Worm (Caenorhabditis elegans) whole organism, L4 larva: Measurements from ENCODE around the gene C05G5.7.

ENCODE experiments used
- F26F4.8 ChIP-seq: fragments of 200-800 bp; sonication (Bioruptor generic); conservative IDR thresholded peaks from 2 replicates; pipeline ENCODE4 v1.3.6; 2022; ENCODE audit warnings: missing genetic modification characterization, missing compliant biosample characterization
- F37D6.2 ChIP-seq: sonication (generic microtip); optimal IDR thresholded peaks from 2 replicates; lab custom pipeline; 2016; ENCODE audit warnings: mild to moderate bottlenecking, missing genetic modification characterization, missing compliant biosample characterization
- T26A8.4 ChIP-seq: fragments of 200-800 bp; sonication (Bioruptor generic); IDR thresholded peaks from 2 replicates; pipeline ENCODE4 v1.3.6; 2022; ENCODE audit warnings: missing genetic modification characterization, missing compliant biosample characterization
- Y48G9A.11 ChIP-seq: fragments of 200-800 bp; sonication (Bioruptor generic); IDR thresholded peaks from 2 replicates; pipeline ENCODE4 v1.3.6; 2022; ENCODE audit warnings: missing genetic modification reagents, missing genetic modification characterization, missing compliant biosample characterization
- ZK337.2 ChIP-seq: fragments of 200-800 bp; sonication (Bioruptor generic); IDR thresholded peaks from 2 replicates; pipeline ENCODE4 v1.3.6; 2022; ENCODE audit warnings: missing genetic modification reagents, missing genetic modification characterization, missing compliant biosample characterization
- aly-2 ChIP-seq: sonication (generic microtip); optimal IDR thresholded peaks from 2 replicates; lab custom pipeline; 2018; ENCODE audit warnings: missing biosample characterization, missing genetic modification characterization
- ama-1 ChIP-seq: fragments of 150-350 bp; optimal IDR thresholded peaks from 2 replicates; lab custom pipeline; 2014; ENCODE audit warnings: inconsistent platforms, mixed read lengths
- ceh-20 ChIP-seq: fragments of 200-800 bp; sonication (Bioruptor generic); IDR thresholded peaks from 2 replicates; pipeline ENCODE4 v1.3.6; 2022; ENCODE audit warnings: missing genetic modification reagents, missing genetic modification characterization, missing compliant biosample characterization
- ceh-82 ChIP-seq: sonication (generic microtip); optimal IDR thresholded peaks from 2 replicates; lab custom pipeline; 2017; ENCODE audit warnings: missing biosample characterization, missing genetic modification characterization
- ctbp-1 ChIP-seq: fragments of 200-800 bp; sonication (Bioruptor generic); IDR thresholded peaks from 2 replicates; pipeline ENCODE4 v1.3.6; 2022; ENCODE audit warnings: missing genetic modification reagents, missing genetic modification characterization, missing compliant biosample characterization
- daf-12 ChIP-seq: fragments of 150-350 bp; optimal IDR thresholded peaks from 2 replicates; lab custom pipeline; 2014; ENCODE audit warnings: missing biosample characterization, missing genetic modification reagents, missing genetic modification characterization
- egl-43 ChIP-seq: fragments of 200-800 bp; sonication (Bioruptor generic); IDR thresholded peaks from 2 replicates; pipeline ENCODE4 v1.3.6; 2022; ENCODE audit warnings: missing genetic modification reagents, missing genetic modification characterization, missing compliant biosample characterization
- fkh-10 ChIP-seq: fragments of 150-350 bp; optimal IDR thresholded peaks from 2 replicates; lab custom pipeline; 2014; ENCODE audit warnings: missing biosample characterization, missing genetic modification reagents, missing genetic modification characterization
- gei-8 ChIP-seq: fragments of 200-800 bp; sonication (Bioruptor generic); optimal IDR thresholded peaks from 2 replicates; lab custom pipeline; 2018; ENCODE audit warnings: mild to moderate bottlenecking, missing genetic modification characterization, missing compliant biosample characterization
- jun-1 ChIP-seq: fragments of 150-350 bp; optimal IDR thresholded peaks from 2 replicates; lab custom pipeline; 2014; ENCODE audit warnings: missing biosample characterization, missing genetic modification reagents, missing genetic modification characterization
- lin-13 ChIP-seq: fragments of 150-350 bp; optimal IDR thresholded peaks from 2 replicates; lab custom pipeline; 2014; ENCODE audit warnings: missing biosample characterization, missing genetic modification reagents, missing genetic modification characterization
- lin-39 ChIP-seq: fragments of 150-350 bp; optimal IDR thresholded peaks from 2 replicates; lab custom pipeline; 2014; ENCODE audit warnings: missing biosample characterization, missing genetic modification reagents, missing genetic modification characterization
- mdl-1 ChIP-seq, 2 experiments: fragments of 150-350 bp in 1 of 2; sonication (generic microtip) in 1 of 2; optimal IDR thresholded peaks; 2 replicates each; lab custom pipeline; 2014 to 2017; ENCODE audit warnings: missing biosample characterization in 2 of 2, missing genetic modification characterization in 2 of 2
- mep-1 ChIP-seq: fragments of 150-350 bp; sonication (generic microtip); optimal IDR thresholded peaks from 3 replicates; lab custom pipeline; 2014; ENCODE audit warnings: missing biosample characterization, missing genetic modification characterization
- nhr-10 ChIP-seq: fragments of 150-350 bp; optimal IDR thresholded peaks from 2 replicates; lab custom pipeline; 2014; ENCODE audit warnings: missing biosample characterization, missing genetic modification characterization
- nhr-102 ChIP-seq: sonication (generic microtip); optimal IDR thresholded peaks from 2 replicates; lab custom pipeline; 2016; ENCODE audit warnings: mild to moderate bottlenecking, missing genetic modification characterization, moderate library complexity, missing compliant biosample characterization
- nhr-48 ChIP-seq: sonication (generic microtip); optimal IDR thresholded peaks from 2 replicates; lab custom pipeline; 2016; ENCODE audit warnings: mild to moderate bottlenecking, missing genetic modification characterization, missing compliant biosample characterization
- php-3 ChIP-seq: fragments of 200-800 bp; sonication (Bioruptor generic); IDR thresholded peaks from 2 replicates; pipeline ENCODE4 v1.3.6; 2022; ENCODE audit warnings: missing genetic modification reagents, missing genetic modification characterization, missing compliant biosample characterization
- rbr-2 ChIP-seq: sonication (generic microtip); optimal IDR thresholded peaks from 2 replicates; lab custom pipeline; 2016; ENCODE audit warnings: missing genotype, missing genetic modification characterization, missing compliant biosample characterization
- saeg-2 ChIP-seq: fragments of 200-800 bp; sonication (Bioruptor generic); IDR thresholded peaks from 2 replicates; pipeline ENCODE4 v1.3.6; 2022; ENCODE audit warnings: missing genetic modification reagents, missing genetic modification characterization, missing compliant biosample characterization
- sdz-12 ChIP-seq: fragments of 200-800 bp; sonication (Bioruptor generic); optimal IDR thresholded peaks from 2 replicates; lab custom pipeline; 2018; ENCODE audit warnings: mild to moderate bottlenecking, missing genetic modification characterization, missing compliant biosample characterization
- set-16 ChIP-seq: fragments of 200-800 bp; sonication (Bioruptor generic); IDR thresholded peaks from 2 replicates; pipeline ENCODE4 v1.3.6; 2022; ENCODE audit warnings: missing genetic modification reagents, missing genetic modification characterization, missing compliant biosample characterization
- skn-1 ChIP-seq: fragments of 150-350 bp; optimal IDR thresholded peaks from 2 replicates; lab custom pipeline; 2014; ENCODE audit warnings: missing biosample characterization, missing genetic modification characterization
- snpc-1.2 ChIP-seq: fragments of 200-800 bp; sonication (Bioruptor generic); IDR thresholded peaks from 2 replicates; pipeline ENCODE4 v1.3.6; 2022; ENCODE audit warnings: missing genetic modification reagents, missing genetic modification characterization, missing compliant biosample characterization
- spr-1 ChIP-seq: sonication (generic microtip); optimal IDR thresholded peaks from 2 replicates; lab custom pipeline; 2016; ENCODE audit warnings: mild to moderate bottlenecking, missing genetic modification characterization, missing compliant biosample characterization
- unc-62 ChIP-seq, 3 experiments: fragments of 150-350 bp in 1 of 3; sonication (generic microtip); optimal IDR thresholded peaks in 2 of 3; peaks in 1 of 3; 1 replicate in 1 of 3; 2 replicates in 2 of 3; lab custom pipeline; 2014 to 2017; ENCODE audit warnings: missing biosample characterization in 3 of 3, missing genetic modification characterization in 3 of 3, missing genetic modification reagents in 3 of 3, missing genotype in 1 of 3
- vab-7 ChIP-seq: fragments of 200-800 bp; sonication (Bioruptor generic); IDR thresholded peaks from 2 replicates; pipeline ENCODE4 v1.3.6; 2022; ENCODE audit warnings: missing genetic modification reagents, missing genetic modification characterization, missing compliant biosample characterization
- zag-1 ChIP-seq: fragments of 150-350 bp; optimal IDR thresholded peaks from 2 replicates; lab custom pipeline; 2014; ENCODE audit warnings: missing biosample characterization, missing genetic modification characterization
- zip-2 ChIP-seq: fragments of 150-350 bp; optimal IDR thresholded peaks from 2 replicates; lab custom pipeline; 2014; ENCODE audit warnings: missing biosample characterization, missing genetic modification characterization

The C05G5.7 gene

DNA sequence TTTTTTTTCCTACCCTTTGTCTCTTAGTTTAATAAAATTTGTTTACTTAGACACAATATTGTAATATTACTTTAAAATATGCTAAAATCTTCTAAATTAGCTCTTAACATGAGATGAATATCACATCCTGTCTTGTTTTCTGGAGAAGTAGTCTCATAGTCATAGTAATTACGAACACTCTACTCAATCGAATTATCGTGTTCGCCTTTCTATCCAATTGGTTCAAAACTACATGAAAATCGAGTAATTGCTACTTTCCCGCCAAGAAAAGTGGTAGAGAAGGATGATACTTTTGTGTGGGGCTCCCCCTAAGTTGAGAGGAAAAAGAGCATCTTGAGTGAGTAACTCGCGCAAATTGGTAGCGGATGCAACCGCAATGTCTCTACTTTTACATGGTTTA is 34.5 kb upstream of the C05G5.7 start:
- no peak for TF ChIP-seq zip-2 (tag; lab: Kevin White, UChicago)
- no peak for TF ChIP-seq jun-1 (tag; lab: Kevin White, UChicago)
- no peak for TF ChIP-seq F26F4.8 (GFP tag; lab: Robert Waterston, UW)
- TF ChIP-seq nhr-10 = no peak
- TF ChIP-seq skn-1 (tag; lab: Kevin White, UChicago) = no peak
- TF ChIP-seq zag-1 (tag; lab: Kevin White, UChicago) = no peak
- TF ChIP-seq snpc-1.2 = no peak
- TF ChIP-seq Y48G9A.11 (GFP tag; lab: Robert Waterston, UW) = no peak
- TF ChIP-seq sdz-12 (GFP tag; lab: Kevin White, UChicago) = no peak
- no peak for TF ChIP-seq ZK337.2 (GFP tag; lab: Robert Waterston, UW)

DNA sequence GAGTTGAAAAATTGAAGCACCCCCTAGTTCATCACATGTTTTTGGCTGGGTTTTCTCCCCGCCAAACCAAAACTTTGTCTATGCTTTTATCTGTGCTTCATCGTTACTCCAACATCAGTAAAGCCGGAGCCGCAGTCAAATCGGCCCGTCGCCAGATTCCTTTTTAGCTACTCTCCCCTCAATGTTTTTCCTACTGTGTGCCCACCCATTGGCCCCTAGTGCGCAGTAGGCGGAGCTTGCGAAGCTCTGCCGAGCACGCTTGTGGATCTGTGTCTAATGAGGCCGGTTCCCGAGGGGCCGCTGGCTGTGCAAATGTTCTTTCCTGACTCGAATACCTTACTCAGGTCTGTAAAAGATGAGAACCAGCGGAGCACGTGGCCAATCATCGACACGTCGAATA is 32.7 kb upstream of the C05G5.7 start:
- TF ChIP-seq nhr-48 (tag; lab: Kevin White, UChicago) = no peak
- no peak for TF ChIP-seq lin-13
- no peak for TF ChIP-seq nhr-102 (tag; lab: Kevin White, UChicago)
- 0 out of 2 replicates have a peak, but pooled peaks have one; percentile 13 for TF ChIP-seq ctbp-1 (GFP tag; lab: Robert Waterston, UW)
- TF ChIP-seq vab-7 = peak; percentile 41; the same call in 1 of the 2 replicates
- peak; percentile 54; the same call in 1 of the 2 replicates for TF ChIP-seq set-16
- TF ChIP-seq lin-39 (tag; lab: Kevin White, UChicago) = no peak
- no peak for TF ChIP-seq rbr-2 (tag; lab: Kevin White, UChicago)
- peak in 1 of 2 experiments; percentile 15 for TF ChIP-seq unc-62 (GFP tag; optimal IDR thresholded peaks at IDR 0.05 in 1 of 2; lab: Kevin White, UChicago)
- TF ChIP-seq unc-62 (tag; optimal IDR thresholded peaks at IDR 0.05; lab: Kevin White, UChicago) = no peak
- TF ChIP-seq gei-8 (GFP tag; lab: Kevin White, UChicago) = no peak
- no peak for TF ChIP-seq fkh-10 (GFP tag; lab: Kevin White, UChicago)
- no peak for TF ChIP-seq daf-12 (tag; lab: Kevin White, UChicago)
- TF ChIP-seq zip-2 (tag; lab: Kevin White, UChicago) = no peak
- TF ChIP-seq aly-2 (tag; lab: Kevin White, UChicago) = no peak
- peak; percentile 39; the same call in 1 of the 2 replicates for TF ChIP-seq ceh-20 (GFP tag; lab: Robert Waterston, UW)
- TF ChIP-seq spr-1 (tag; lab: Kevin White, UChicago) = no peak
- TF ChIP-seq egl-43 (GFP tag; lab: Robert Waterston, UW) = 0 out of 2 replicates have a peak, but pooled peaks have one; percentile 15
- TF ChIP-seq T26A8.4 (GFP tag; lab: Robert Waterston, UW) = no peak
- TF ChIP-seq ceh-82 (tag; lab: Kevin White, UChicago) = no peak
- no peak for TF ChIP-seq mdl-1 (tag; optimal IDR thresholded peaks at IDR 0.05; lab: Kevin White, UChicago)
- no peak for TF ChIP-seq ama-1 (lab: Kevin White, UChicago)
- TF ChIP-seq F37D6.2 (tag; lab: Kevin White, UChicago) = no peak

DNA sequence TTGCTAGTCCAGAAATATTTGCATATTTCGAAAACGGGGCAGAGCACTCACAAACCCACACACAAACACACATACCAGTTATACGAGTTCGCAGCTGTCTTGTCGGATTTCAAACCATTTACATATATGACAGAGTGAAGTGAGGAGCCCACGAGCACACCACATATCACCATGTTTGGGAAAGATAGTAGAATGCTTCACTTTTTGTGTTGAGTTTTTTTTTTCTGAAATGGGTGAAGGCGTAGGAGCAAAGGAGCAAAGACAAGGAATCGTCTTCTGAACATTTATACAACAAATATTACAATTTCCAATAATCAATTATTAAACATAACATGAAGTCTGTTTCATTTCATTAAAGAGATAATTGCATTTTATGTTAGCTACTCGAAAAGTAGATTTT is 31.6 kb upstream of the C05G5.7 start:
- TF ChIP-seq unc-62 (GFP tag; optimal IDR thresholded peaks at IDR 0.05 in 1 of 2; lab: Kevin White, UChicago) (peak in 1 of 2 experiments; percentile 93), unc-62 (tag; optimal IDR thresholded peaks at IDR 0.05; lab: Kevin White, UChicago) (no peak), zag-1 (tag; lab: Kevin White, UChicago) (no peak)

DNA sequence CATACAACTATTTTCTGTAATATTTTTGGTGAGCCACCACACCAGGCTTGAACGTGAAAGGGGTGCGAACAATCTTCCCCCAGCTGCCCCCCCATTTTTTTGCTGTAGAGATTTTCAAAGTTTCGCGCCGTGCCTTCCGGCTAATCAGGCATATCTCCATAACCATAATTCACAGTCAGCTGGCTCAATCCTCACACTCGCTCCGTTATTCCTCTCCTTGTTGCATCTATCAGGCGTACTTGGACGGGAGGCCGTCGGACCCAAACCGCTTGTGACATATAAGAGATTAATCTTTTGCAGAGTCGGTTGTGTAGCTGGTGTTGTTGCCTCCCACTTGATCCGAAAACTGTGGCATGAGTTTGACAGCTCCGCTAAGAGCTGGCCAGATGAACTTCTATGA is 29.7 kb upstream of the C05G5.7 start, which contains the start of gene unc-3:
unc-3 (plus strand) TSS at position 301 of the 400 bp plus-strand sequence.
- no peak for TF ChIP-seq saeg-2 (GFP tag; lab: Robert Waterston, UW)
- no peak for TF ChIP-seq mep-1 (tag; lab: Kevin White, UChicago)
- TF ChIP-seq php-3 (GFP tag; lab: Robert Waterston, UW) = 0 out of 2 replicates have a peak, but pooled peaks have one; percentile 10
- TF ChIP-seq fkh-10 (GFP tag; lab: Kevin White, UChicago) = no peak
